Fruit fly (Drosophila melanogaster) whole organism, embryonic: ENCODE measurements around the gene Tdg.
A peak's percentile ranks its signal among the peaks of the same experiment; 100 is the strongest.

Source experiments
- CG17359 ChIP-seq: fragments of 200-800 bp; sonication (Bioruptor generic); optimal IDR thresholded peaks from 3 replicates; lab custom pipeline; 2018; ENCODE audit warnings: missing biosample characterization, mild to moderate bottlenecking, missing genetic modification characterization, moderate library complexity
- CG17912 ChIP-seq: fragments of 200-800 bp; sonication (Bioruptor generic); optimal IDR thresholded peaks from 2 replicates; lab custom pipeline; 2018; ENCODE audit warnings: missing biosample characterization, mild to moderate bottlenecking, missing genetic modification characterization
- CG18764 ChIP-seq: fragments of 200-800 bp; sonication (Bioruptor generic); optimal IDR thresholded peaks from 3 replicates; lab custom pipeline; 2016; ENCODE audit warnings: missing biosample characterization, missing genetic modification characterization
- CG2875 ChIP-seq: fragments of 200-800 bp; sonication (Bioruptor generic); optimal IDR thresholded peaks from 2 replicates; lab custom pipeline; 2017; ENCODE audit warnings: missing biosample characterization, mild to moderate bottlenecking, missing genetic modification characterization, missing genetic modification reagents
- CG4424 ChIP-seq: fragments of 200-800 bp; sonication (Bioruptor generic); optimal IDR thresholded peaks from 3 replicates; lab custom pipeline; 2016; ENCODE audit warnings: missing biosample characterization, missing genetic modification characterization
- CG8765 ChIP-seq: fragments of 200-800 bp; sonication (Bioruptor generic); IDR thresholded peaks from 2 replicates; pipeline ENCODE4 v1.3.6; 2022; ENCODE audit warnings: missing biosample characterization, missing genetic modification characterization
- CG9437 ChIP-seq: fragments of 200-800 bp; sonication (Bioruptor generic); optimal IDR thresholded peaks from 2 replicates; lab custom pipeline; 2018; ENCODE audit warnings: missing biosample characterization, mild to moderate bottlenecking, missing genetic modification characterization
- Scr ChIP-seq: fragments of 200-800 bp; sonication (Bioruptor generic); IDR thresholded peaks from 2 replicates; pipeline ENCODE4 v1.3.6; 2022; ENCODE audit warnings: missing biosample characterization, missing genetic modification characterization; ENCODE audit not compliant: partially characterized antibody
- ara ChIP-seq: fragments of 200-800 bp; sonication (Bioruptor generic); IDR thresholded peaks from 2 replicates; pipeline ENCODE4 v1.3.6; 2022; ENCODE audit warnings: missing biosample characterization, missing genetic modification characterization
- br ChIP-seq: fragments of >200 bp; optimal IDR thresholded peaks from 2 replicates; lab custom pipeline; 2017
- gsb-n ChIP-seq: fragments of 200-800 bp; sonication (Bioruptor generic); optimal IDR thresholded peaks from 3 replicates; lab custom pipeline; 2018; ENCODE audit warnings: missing biosample characterization, mild to moderate bottlenecking, missing genetic modification characterization
- rib ChIP-seq: fragments of 200-800 bp; sonication (Bioruptor generic); IDR thresholded peaks from 2 replicates; pipeline ENCODE4 v1.3.6; 2022; ENCODE audit warnings: missing biosample characterization, missing genetic modification characterization
- tgo ChIP-seq: fragments of 200-800 bp; sonication (Bioruptor generic); IDR thresholded peaks from 3 replicates; pipeline ENCODE4 v1.3.6; 2022; ENCODE audit warnings: missing biosample characterization, missing genetic modification characterization

DNA sequence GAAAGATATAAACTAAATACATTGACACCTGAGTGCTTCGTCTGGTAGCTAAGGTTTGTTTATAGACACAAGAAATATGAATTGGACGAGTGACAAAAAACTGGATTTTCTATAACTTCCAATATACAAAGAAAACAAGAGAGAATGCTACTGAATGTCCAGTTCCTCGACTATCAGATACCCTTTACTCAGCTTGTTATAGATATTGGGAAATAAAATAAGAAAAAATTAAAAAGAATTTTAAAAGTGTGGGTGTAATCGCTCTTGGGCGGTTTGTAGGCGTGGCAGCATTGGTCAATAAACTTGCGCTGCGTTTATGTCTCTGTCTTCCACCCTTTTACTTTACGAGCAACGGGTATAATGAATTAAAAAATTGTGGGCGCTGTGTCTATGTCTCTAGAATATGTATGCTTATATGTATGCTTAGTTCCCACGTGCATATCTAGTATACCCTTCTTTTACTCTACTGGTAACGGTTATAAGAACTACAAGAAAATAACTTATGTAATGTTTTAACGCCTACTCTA, 59.3 kb downstream of the Tdg start:
- TF ChIP-seq CG18764 (GFP tag; lab: Kevin White, UChicago) (no peak), ara (GFP tag; lab: Robert Waterston, UW) (no peak), CG17912 (GFP tag; lab: Kevin White, UChicago) (no peak), CG2875 (GFP tag; lab: Kevin White, UChicago) (no peak), gsb-n (tag; lab: Kevin White, UChicago) (no peak), CG17359 (tag; lab: Kevin White, UChicago) (no peak), rib (GFP tag; lab: Robert Waterston, UW) (no peak), CG9437 (GFP tag; lab: Kevin White, UChicago) (no peak), tgo (0 out of 3 replicates have a peak, but pooled peaks have one; percentile 24), CG8765 (no peak), br (no peak), Scr (GFP tag; lab: Robert Waterston, UW) (peak; percentile 39; the same call in 1 of the 2 replicates), CG4424 (no peak)
